Worm (Caenorhabditis elegans): ENCODE data around the gene R05D8.7.

The R05D8.7 gene

ce11 chrV:2742298-2742697, 20.7 kb downstream of the R05D8.7 start, which contains the start of gene srg-62:
Gene srg-62, minus strand, starts transcription at chrV:2742398.
- no peak for TF ChIP-seq nhr-67 (tag; optimal IDR thresholded peaks at IDR 0.05)
- TF ChIP-seq ceh-16 (tag; optimal IDR thresholded peaks at IDR 0.05) = no peak
- TF ChIP-seq egl-5 (tag; optimal IDR thresholded peaks at IDR 0.05) = no peak
- TF ChIP-seq ZK546.5 (tag; optimal IDR thresholded peaks at IDR 0.05) = no peak
- TF ChIP-seq elt-3 (tag; optimal IDR thresholded peaks at IDR 0.05) = no peak
- TF ChIP-seq unc-62 (GFP tag; optimal IDR thresholded peaks at IDR 0.05) = no peak
- no peak for TF ChIP-seq mdl-1 (tag; optimal IDR thresholded peaks at IDR 0.05)
- no peak for TF ChIP-seq ceh-9 (tag; optimal IDR thresholded peaks at IDR 0.05)
- TF ChIP-seq pqm-1 (tag; optimal IDR thresholded peaks at IDR 0.05) = no peak
- no peak for TF ChIP-seq ceh-28 (tag; optimal IDR thresholded peaks at IDR 0.05)
- no peak for TF ChIP-seq unc-39 (tag; optimal IDR thresholded peaks at IDR 0.05)
- TF ChIP-seq nhr-43 (tag; optimal IDR thresholded peaks at IDR 0.05; ENCODE audit: poor library complexity, severe bottlenecking) = no peak
- no peak for TF ChIP-seq sea-2 (GFP tag; optimal IDR thresholded peaks at IDR 0.05)
- TF ChIP-seq daf-12 (tag; optimal IDR thresholded peaks at IDR 0.05) = no peak

- TF ChIP-seq nfya-1 (tag; optimal IDR thresholded peaks at IDR 0.05; ENCODE audit: insufficient read depth) = no peak
- no peak for TF ChIP-seq ztf-11 (tag; optimal IDR thresholded peaks at IDR 0.05)
- TF ChIP-seq unc-39 (tag; optimal IDR thresholded peaks at IDR 0.05) = no peak
- TF ChIP-seq aly-2 (tag; optimal IDR thresholded peaks at IDR 0.05) = no peak
- no peak for TF ChIP-seq ceh-28 (tag; optimal IDR thresholded peaks at IDR 0.05)
- no peak for TF ChIP-seq skn-1 (tag; optimal IDR thresholded peaks at IDR 0.05)
- TF ChIP-seq lin-39 (tag; optimal IDR thresholded peaks at IDR 0.05) = no peak
- no peak for TF ChIP-seq egl-27 (tag; optimal IDR thresholded peaks at IDR 0.05)
- no peak for TF ChIP-seq nhr-43 (tag; optimal IDR thresholded peaks at IDR 0.05; ENCODE audit: poor library complexity, severe bottlenecking)
Observed at ce11 chrV:2740228-2740627, 22.8 kb downstream of the R05D8.7 start, which contains the start of gene srg-61. Gene srg-61, minus strand, starts transcription at chrV:2740328.

ce11 chrV:2739607-2740006, 23.4 kb downstream of the R05D8.7 start:
- no peak for TF ChIP-seq unc-39 (tag; optimal IDR thresholded peaks at IDR 0.05)
- TF ChIP-seq jun-1 (tag; optimal IDR thresholded peaks at IDR 0.05) = no peak
- TF ChIP-seq unc-62 (GFP tag; optimal IDR thresholded peaks at IDR 0.05) = no peak
- no peak for TF ChIP-seq ceh-28 (tag; optimal IDR thresholded peaks at IDR 0.05)
- TF ChIP-seq fkh-2 (tag; optimal IDR thresholded peaks at IDR 0.05) = no peak

ce11 chrV:2738174-2738573, 24.8 kb downstream of the R05D8.7 start, which contains the start of gene srg-56:
Gene srg-56, minus strand, starts transcription at chrV:2738274.
- no peak for TF ChIP-seq R02D3.7 (tag; optimal IDR thresholded peaks at IDR 0.05)
- no peak for TF ChIP-seq snpc-4 (tag; optimal IDR thresholded peaks at IDR 0.05)
- TF ChIP-seq hmg-11 (tag; optimal IDR thresholded peaks at IDR 0.05) = no peak
- TF ChIP-seq ceh-28 (tag; optimal IDR thresholded peaks at IDR 0.05) = no peak
- TF ChIP-seq nhr-76 (tag; optimal IDR thresholded peaks at IDR 0.05) = no peak
- no peak for TF ChIP-seq nhr-12 (tag; optimal IDR thresholded peaks at IDR 0.05)
- TF ChIP-seq aly-2 (tag; optimal IDR thresholded peaks at IDR 0.05) = no peak
- TF ChIP-seq elt-3 (tag; optimal IDR thresholded peaks at IDR 0.05) = no peak
- TF ChIP-seq tbx-2 (tag; optimal IDR thresholded peaks at IDR 0.05) = no peak
- no peak for TF ChIP-seq elt-2 (tag; optimal IDR thresholded peaks at IDR 0.05)
- no peak for TF ChIP-seq nhr-43 (tag; optimal IDR thresholded peaks at IDR 0.05; ENCODE audit: poor library complexity, severe bottlenecking)
- no peak for TF ChIP-seq zag-1 (tag; optimal IDR thresholded peaks at IDR 0.05)
- no peak for TF ChIP-seq pha-4 (tag; optimal IDR thresholded peaks at IDR 0.05)
- TF ChIP-seq lsy-12 (tag; optimal IDR thresholded peaks at IDR 0.05) = no peak
- no peak for TF ChIP-seq skn-1 (tag; optimal IDR thresholded peaks at IDR 0.05)
- no peak for TF ChIP-seq ceh-82 (tag; optimal IDR thresholded peaks at IDR 0.05)
- TF ChIP-seq nhr-67 (tag; optimal IDR thresholded peaks at IDR 0.05) = no peak
- no peak for TF ChIP-seq egl-5 (tag; optimal IDR thresholded peaks at IDR 0.05)

- TF ChIP-seq pqm-1 (tag; optimal IDR thresholded peaks at IDR 0.05) (no peak), elt-2 (tag; optimal IDR thresholded peaks at IDR 0.05) (no peak), fos-1 (tag; optimal IDR thresholded peaks at IDR 0.05) (no peak), nhr-43 (tag; optimal IDR thresholded peaks at IDR 0.05; ENCODE audit: poor library complexity, severe bottlenecking) (no peak), elt-3 (tag; optimal IDR thresholded peaks at IDR 0.05) (no peak), skn-1 (tag; optimal IDR thresholded peaks at IDR 0.05) (no peak), lin-15B (tag; optimal IDR thresholded peaks at IDR 0.05) (no peak), nhr-25 (tag; optimal IDR thresholded peaks at IDR 0.05) (no peak), snpc-4 (tag; optimal IDR thresholded peaks at IDR 0.05) (no peak), daf-12 (tag; optimal IDR thresholded peaks at IDR 0.05) (no peak), lsy-12 (tag; optimal IDR thresholded peaks at IDR 0.05) (no peak), nhr-12 (tag; optimal IDR thresholded peaks at IDR 0.05) (no peak), aly-2 (tag; optimal IDR thresholded peaks at IDR 0.05) (no peak), jun-1 (tag; optimal IDR thresholded peaks at IDR 0.05) (no peak), nhr-11 (tag; optimal IDR thresholded peaks at IDR 0.05) (no peak), nhr-28 (tag; optimal IDR thresholded peaks at IDR 0.05) (no peak)
Observed at ce11 chrV:2734360-2734759, 28.6 kb downstream of the R05D8.7 start, which contains the start of gene srg-57. Gene srg-57, minus strand, starts transcription at chrV:2734460.
